Worm (Caenorhabditis elegans) whole organism, late embryonic: ENCODE data around the gene vha-12.

Experiments
- dmd-4 ChIP-seq: sonication (generic microtip); optimal IDR thresholded peaks from 2 replicates; lab custom pipeline; 2016; ENCODE audit warnings: borderline replicate concordance, missing genetic modification characterization, missing compliant biosample characterization
- dve-1 ChIP-seq: sonication (generic microtip); optimal IDR thresholded peaks from 2 replicates; lab custom pipeline; 2017; ENCODE audit warnings: antibody characterized with exemption, mild to moderate bottlenecking, missing genetic modification characterization, missing compliant biosample characterization
- hlh-6 ChIP-seq: sonication (generic microtip); optimal IDR thresholded peaks from 2 replicates; lab custom pipeline; 2016; ENCODE audit warnings: missing genotype, missing genetic modification characterization, missing compliant biosample characterization
- lin-11 ChIP-seq: fragments of 200-800 bp; sonication (Bioruptor generic); optimal IDR thresholded peaks from 2 replicates; lab custom pipeline; 2018; ENCODE audit warnings: mild to moderate bottlenecking, missing genetic modification characterization, missing compliant biosample characterization
- mec-3 ChIP-seq: sonication (generic microtip); optimal IDR thresholded peaks from 2 replicates; lab custom pipeline; 2016; ENCODE audit warnings: borderline replicate concordance, missing genetic modification characterization, missing compliant biosample characterization

ce11 chrX:4222200-4222599 is 31.3 kb downstream of the vha-12 start:
- TF ChIP-seq hlh-6 (tag; lab: Kevin White, UChicago), result no peak
- TF ChIP-seq lin-11 (tag; lab: Kevin White, UChicago), result no peak
- no peak for TF ChIP-seq dve-1 (tag; lab: Kevin White, UChicago)
- no peak for TF ChIP-seq mec-3 (tag; lab: Kevin White, UChicago)
- no peak for TF ChIP-seq dmd-4
